Worm (Caenorhabditis elegans) whole organism, L2 larva: ENCODE results near the gene F54D8.10.

Experiments used
- C34F6.9 ChIP-seq: fragments of 150-350 bp; optimal IDR thresholded peaks from 2 replicates; lab custom pipeline; 2014; ENCODE audit warnings: missing biosample characterization, missing genetic modification characterization
- F13H6.1 ChIP-seq: sonication (generic microtip); optimal IDR thresholded peaks from 2 replicates; lab custom pipeline; 2016; ENCODE audit warnings: missing genetic modification characterization, missing compliant biosample characterization
- alr-1 ChIP-seq: fragments of 150-350 bp; optimal IDR thresholded peaks from 2 replicates; lab custom pipeline; 2014; ENCODE audit warnings: missing biosample characterization, missing genetic modification characterization
- aly-2 ChIP-seq: fragments of 150-350 bp; optimal IDR thresholded peaks from 2 replicates; lab custom pipeline; 2014; ENCODE audit warnings: missing biosample characterization, missing genetic modification characterization
- blmp-1 ChIP-seq: sonication (generic microtip); optimal IDR thresholded peaks from 2 replicates; lab custom pipeline; 2017; ENCODE audit warnings: missing genetic modification characterization, mild to moderate bottlenecking, missing compliant biosample characterization, antibody characterized with exemption, moderate library complexity; ENCODE audit not compliant: insufficient read depth
- ceh-16 ChIP-seq: fragments of 150-350 bp; optimal IDR thresholded peaks from 2 replicates; lab custom pipeline; 2014; ENCODE audit warnings: missing biosample characterization, missing genetic modification characterization
- ceh-82 ChIP-seq: fragments of 150-350 bp; optimal IDR thresholded peaks from 2 replicates; lab custom pipeline; 2014; ENCODE audit warnings: missing biosample characterization, missing genetic modification characterization
- crh-2 ChIP-seq: sonication (generic microtip); optimal IDR thresholded peaks from 2 replicates; lab custom pipeline; 2017; ENCODE audit warnings: missing biosample characterization, missing genetic modification characterization
- dmd-4 ChIP-seq: sonication (generic microtip); optimal IDR thresholded peaks from 2 replicates; lab custom pipeline; 2017; ENCODE audit warnings: missing biosample characterization, missing genetic modification characterization
- egl-27 ChIP-seq: sonication (generic microtip); optimal IDR thresholded peaks from 3 replicates; lab custom pipeline; 2017; ENCODE audit warnings: missing biosample characterization, missing genetic modification reagents, missing genetic modification characterization
- elt-1 ChIP-seq: fragments of 150-350 bp; optimal IDR thresholded peaks from 2 replicates; lab custom pipeline; 2014; ENCODE audit warnings: missing biosample characterization, missing genetic modification characterization
- elt-3 ChIP-seq: sonication (generic microtip); optimal IDR thresholded peaks from 2 replicates; lab custom pipeline; 2017; ENCODE audit warnings: missing biosample characterization, missing genetic modification characterization
- fos-1 ChIP-seq: fragments of 150-350 bp; optimal IDR thresholded peaks from 2 replicates; lab custom pipeline; 2014; ENCODE audit warnings: missing biosample characterization, missing genetic modification characterization
- lin-11 ChIP-seq: fragments of 150-350 bp; sonication (generic microtip); optimal IDR thresholded peaks from 2 replicates; lab custom pipeline; 2014; ENCODE audit warnings: missing biosample characterization, missing genetic modification characterization, inconsistent platforms, mixed read lengths
- lin-13 ChIP-seq: fragments of 150-350 bp; optimal IDR thresholded peaks from 2 replicates; lab custom pipeline; 2014; ENCODE audit warnings: missing biosample characterization, missing genetic modification reagents, missing genetic modification characterization
- lin-39 ChIP-seq: fragments of 150-350 bp; optimal IDR thresholded peaks from 2 replicates; lab custom pipeline; 2014; ENCODE audit warnings: missing biosample characterization, missing genetic modification reagents, missing genetic modification characterization
- lsy-2 ChIP-seq, 2 experiments: fragments of 150-350 bp in 1 of 2; sonication (generic microtip) in 1 of 2; optimal IDR thresholded peaks; 2 replicates each; lab custom pipeline; 2014 to 2017; ENCODE audit warnings: missing biosample characterization in 2 of 2, missing genetic modification characterization in 2 of 2
- mab-5 ChIP-seq: fragments of 150-350 bp; optimal IDR thresholded peaks from 2 replicates; lab custom pipeline; 2014; ENCODE audit warnings: missing biosample characterization, missing genetic modification characterization
- mbf-1 ChIP-seq: sonication (generic microtip); optimal IDR thresholded peaks from 2 replicates; lab custom pipeline; 2017; ENCODE audit warnings: missing biosample characterization, missing genetic modification characterization
- mdl-1 ChIP-seq, 2 experiments: fragments of 150-350 bp in 1 of 2; sonication (generic microtip) in 1 of 2; optimal IDR thresholded peaks; 2 replicates each; lab custom pipeline; 2017; ENCODE audit warnings: missing biosample characterization in 2 of 2, missing genetic modification characterization in 2 of 2
- nhr-10 ChIP-seq: sonication (generic microtip); optimal IDR thresholded peaks from 2 replicates; lab custom pipeline; 2017; ENCODE audit warnings: missing biosample characterization, missing genetic modification characterization
- nhr-11 ChIP-seq: fragments of 150-350 bp; optimal IDR thresholded peaks from 2 replicates; lab custom pipeline; 2014; ENCODE audit warnings: missing biosample characterization, missing genetic modification characterization
- nhr-129 ChIP-seq: fragments of 150-350 bp; optimal IDR thresholded peaks from 2 replicates; lab custom pipeline; 2014; ENCODE audit warnings: missing biosample characterization, missing genetic modification characterization
- nhr-237 ChIP-seq: fragments of 150-350 bp; optimal IDR thresholded peaks from 2 replicates; lab custom pipeline; 2014; ENCODE audit warnings: missing biosample characterization, missing genetic modification characterization
- nhr-25 ChIP-seq: fragments of 150-350 bp; sonication (generic microtip); optimal IDR thresholded peaks from 3 replicates; lab custom pipeline; 2014; ENCODE audit warnings: missing biosample characterization, missing genetic modification characterization
- nhr-6 ChIP-seq: fragments of 150-350 bp; optimal IDR thresholded peaks from 2 replicates; lab custom pipeline; 2014; ENCODE audit warnings: missing biosample characterization, missing genetic modification characterization
- nhr-77 ChIP-seq: fragments of 150-350 bp; optimal IDR thresholded peaks from 2 replicates; lab custom pipeline; 2014; ENCODE audit warnings: missing biosample characterization, missing genetic modification characterization
- peb-1 ChIP-seq: fragments of 150-350 bp; optimal IDR thresholded peaks from 2 replicates; lab custom pipeline; 2014; ENCODE audit warnings: missing biosample characterization, missing genetic modification characterization
- sma-9 ChIP-seq, 2 experiments: fragments of 150-350 bp in 1 of 2; sonication (generic microtip) in 1 of 2; optimal IDR thresholded peaks; 2 replicates each; lab custom pipeline; 2014 to 2016; ENCODE audit warnings: missing genetic modification characterization in 2 of 2, mild to moderate bottlenecking in 1 of 2, missing biosample characterization in 1 of 2, missing compliant biosample characterization in 1 of 2, missing genetic modification reagents in 1 of 2, moderate library complexity in 1 of 2
- snpc-4 ChIP-seq: fragments of 150-350 bp; optimal IDR thresholded peaks from 2 replicates; lab custom pipeline; 2014; ENCODE audit warnings: missing biosample characterization, missing genetic modification characterization
- unc-55 ChIP-seq: fragments of 150-350 bp; sonication (generic microtip); optimal IDR thresholded peaks from 3 replicates; lab custom pipeline; 2014; ENCODE audit warnings: missing biosample characterization, missing genetic modification reagents, missing genetic modification characterization
- unc-62 ChIP-seq: fragments of 150-350 bp; optimal IDR thresholded peaks from 2 replicates; lab custom pipeline; 2014; ENCODE audit warnings: missing biosample characterization, missing genetic modification reagents, missing genetic modification characterization
- zag-1 ChIP-seq: fragments of 150-350 bp; optimal IDR thresholded peaks from 2 replicates; lab custom pipeline; 2014; ENCODE audit warnings: missing biosample characterization, missing genetic modification characterization
- ztf-1 ChIP-seq: fragments of 200-800 bp; sonication (Bioruptor generic); conservative IDR thresholded peaks from 2 replicates; pipeline ENCODE4 v1.3.6; 2022; ENCODE audit warnings: missing genetic modification characterization, missing compliant biosample characterization
- ztf-4 ChIP-seq: fragments of 150-350 bp; optimal IDR thresholded peaks from 2 replicates; lab custom pipeline; 2014; ENCODE audit warnings: missing biosample characterization, missing genetic modification characterization

The F54D8.10 gene

DNA sequence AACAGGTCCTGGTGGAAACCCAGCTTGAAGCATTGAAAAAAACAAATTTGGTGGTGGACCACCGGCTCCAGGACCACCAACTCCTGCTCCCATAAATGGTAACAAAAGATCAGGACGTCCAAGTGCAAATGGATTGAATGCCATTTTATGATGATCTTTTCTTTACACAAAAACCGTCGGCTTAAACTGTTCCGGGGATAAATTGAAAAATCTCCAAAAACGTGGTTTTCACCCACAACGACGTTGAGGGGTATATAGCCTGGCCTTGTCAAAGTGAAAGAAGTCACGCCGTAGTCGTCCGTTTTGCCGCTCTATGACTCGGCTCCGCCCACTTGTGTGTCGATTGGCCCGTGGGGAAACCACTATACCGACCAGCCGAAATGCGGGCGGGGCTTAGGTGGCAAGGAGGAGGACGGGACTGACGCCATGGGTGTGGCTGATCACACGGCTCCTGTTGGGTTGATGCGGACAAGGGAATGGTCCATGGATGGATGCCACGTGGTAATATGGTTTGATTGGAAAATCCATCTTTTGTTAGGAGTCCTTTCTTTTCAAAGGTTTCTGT lies 41.5 kb downstream of the F54D8.10 start, which contains the start of gene tbx-2:
TSS of gene tbx-2 (minus strand) at position 264 of the 565 bp plus-strand sequence.
- TF ChIP-seq lsy-2 (tag; optimal IDR thresholded peaks at IDR 0.05; lab: Kevin White, UChicago) (peak in 1 of 2 experiments; percentile 46), elt-1 (tag; lab: Kevin White, UChicago) (no peak), unc-55 (no peak), ceh-82 (tag; lab: Kevin White, UChicago) (no peak), egl-27 (tag; lab: Kevin White, UChicago) (no peak), nhr-11 (tag; lab: Kevin White, UChicago) (no peak), lin-11 (tag; lab: Kevin White, UChicago) (no peak)

DNA sequence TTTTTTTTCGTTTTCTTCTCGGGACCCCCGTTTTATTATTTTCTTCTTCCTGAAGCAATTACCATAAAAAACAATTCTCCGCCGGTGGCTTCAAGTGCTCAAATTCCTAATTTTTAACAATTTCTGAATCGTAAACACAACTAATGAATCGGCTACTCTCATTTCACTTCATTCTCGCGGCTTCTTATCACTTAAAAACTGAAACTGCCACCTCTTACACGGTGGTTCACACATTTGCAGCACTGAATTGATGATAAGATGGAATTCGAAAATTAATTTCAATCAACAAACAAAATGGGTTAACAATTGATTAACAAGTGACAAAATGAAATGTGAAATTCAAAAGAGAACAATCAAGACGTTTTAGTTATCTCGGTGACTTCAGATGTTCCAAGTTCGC lies 42.5 kb downstream of the F54D8.10 start:
- TF ChIP-seq crh-2 (tag; lab: Kevin White, UChicago) (peak; percentile 63), ztf-1 (GFP tag; lab: Robert Waterston, UW) (no peak), fos-1 (peak; percentile 58)
- TF ChIP-seq, all 48 proteins: peak for 2

DNA sequence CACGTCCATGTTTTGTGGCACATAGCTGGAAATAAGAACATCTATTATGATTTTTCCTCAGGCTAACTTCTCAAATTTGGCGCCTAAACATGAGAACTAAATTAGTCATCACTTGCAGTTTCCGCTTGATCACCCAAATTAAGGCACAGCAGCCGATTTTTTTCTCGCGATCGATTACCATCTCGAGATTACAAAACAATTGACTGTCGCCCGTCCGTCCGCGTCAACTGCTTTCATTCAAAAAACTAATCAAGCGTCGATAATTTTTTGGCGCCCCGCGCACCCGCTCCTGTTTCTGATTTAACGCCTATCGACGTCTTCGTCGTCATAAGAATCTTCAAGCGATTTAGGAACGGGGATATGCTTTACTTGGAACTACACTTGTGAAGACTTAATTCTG lies 43.1 kb downstream of the F54D8.10 start:
- TF ChIP-seq peb-1 (tag; lab: Kevin White, UChicago) (no peak), alr-1 (tag; lab: Kevin White, UChicago) (no peak), nhr-10 (tag; lab: Kevin White, UChicago) (no peak), blmp-1 (tag; lab: Kevin White, UChicago) (no peak), aly-2 (tag; lab: Kevin White, UChicago) (no peak), mbf-1 (tag; lab: Kevin White, UChicago) (no peak)
- TF ChIP-seq, all 48 proteins: peak for 0

DNA sequence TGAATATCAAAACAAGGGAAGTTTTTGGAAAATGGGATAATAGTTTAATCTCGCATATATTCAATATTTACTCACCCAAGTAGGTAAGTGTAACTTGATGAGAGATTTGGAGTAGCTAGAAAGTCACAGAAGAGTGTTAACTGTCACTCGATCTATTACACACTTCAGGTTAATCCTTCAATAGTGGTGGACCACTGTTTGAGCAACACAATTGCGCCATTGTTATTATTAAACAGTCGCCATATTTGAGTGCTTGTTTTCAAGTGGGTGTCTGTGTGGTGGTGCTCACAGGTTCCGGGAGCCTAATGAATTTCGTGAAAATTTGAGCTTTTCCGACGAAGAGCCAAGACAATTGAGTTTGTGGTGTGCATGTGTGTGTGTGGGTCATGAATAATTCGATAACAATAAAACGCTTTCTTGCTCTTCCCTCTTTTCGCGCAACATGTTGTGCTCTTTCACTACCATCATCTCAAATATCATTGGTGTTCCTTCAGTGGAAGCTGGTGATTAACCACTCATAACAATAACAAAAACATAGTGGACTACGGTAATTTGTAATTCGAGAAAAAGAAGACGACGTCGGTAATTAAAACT lies 44.4 kb downstream of the F54D8.10 start:
- no peak for TF ChIP-seq elt-3 (tag; lab: Kevin White, UChicago)
- no peak for TF ChIP-seq unc-62 (GFP tag; lab: Kevin White, UChicago)
- TF ChIP-seq ceh-16, result no peak
- no peak for TF ChIP-seq mab-5
- TF ChIP-seq lsy-2 (tag; optimal IDR thresholded peaks at IDR 0.05; lab: Kevin White, UChicago), result no peak
- no peak for TF ChIP-seq elt-1 (tag; lab: Kevin White, UChicago)
- TF ChIP-seq lin-11 (tag; lab: Kevin White, UChicago), result no peak
- no peak for TF ChIP-seq nhr-129 (tag; lab: Kevin White, UChicago)
- no peak for TF ChIP-seq nhr-237 (tag; lab: Kevin White, UChicago)
- TF ChIP-seq nhr-77 (tag; lab: Kevin White, UChicago), result no peak
- TF ChIP-seq alr-1 (tag; lab: Kevin White, UChicago), result no peak
- TF ChIP-seq mbf-1 (tag; lab: Kevin White, UChicago), result no peak
- no peak for TF ChIP-seq ceh-82 (tag; lab: Kevin White, UChicago)
- no peak for TF ChIP-seq zag-1 (tag; lab: Kevin White, UChicago)
- no peak for TF ChIP-seq blmp-1 (tag; lab: Kevin White, UChicago)
- TF ChIP-seq F13H6.1 (tag; lab: Kevin White, UChicago), result no peak
- TF ChIP-seq lin-13 (GFP tag; lab: Kevin White, UChicago), result no peak
- no peak for TF ChIP-seq egl-27 (tag; lab: Kevin White, UChicago)
- TF ChIP-seq fos-1, result no peak

DNA sequence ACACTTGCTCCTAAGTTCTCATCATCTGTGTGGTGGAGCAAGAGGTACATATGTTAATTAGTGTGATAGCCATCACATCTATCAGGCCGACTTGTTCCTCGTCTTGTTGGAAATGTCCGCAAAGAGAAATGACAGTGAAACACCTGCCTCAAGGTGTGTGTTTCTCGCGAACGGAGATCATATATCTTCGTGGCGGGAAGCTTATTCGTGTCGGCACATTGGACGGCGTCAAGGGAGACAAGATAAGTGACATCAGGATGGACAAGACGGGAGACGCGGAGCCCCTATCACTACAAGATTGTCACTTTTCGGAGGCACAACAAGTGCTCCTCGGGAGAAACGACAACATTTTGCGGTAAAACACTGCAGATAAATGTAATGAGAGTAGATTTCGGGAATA lies 45.2 kb downstream of the F54D8.10 start:
- TF ChIP-seq nhr-25 (tag; lab: Kevin White, UChicago) (no peak), lin-39 (no peak), F13H6.1 (tag; lab: Kevin White, UChicago) (no peak), unc-55 (no peak), snpc-4 (tag; lab: Kevin White, UChicago) (no peak), alr-1 (tag; lab: Kevin White, UChicago) (no peak), lin-11 (tag; lab: Kevin White, UChicago) (no peak), nhr-6 (tag; lab: Kevin White, UChicago) (no peak), dmd-4 (no peak), ztf-4 (tag; lab: Kevin White, UChicago) (no peak), peb-1 (tag; lab: Kevin White, UChicago) (no peak), aly-2 (tag; lab: Kevin White, UChicago) (no peak), nhr-10 (tag; lab: Kevin White, UChicago) (no peak), sma-9 (GFP tag; optimal IDR thresholded peaks at IDR 0.05; lab: Kevin White, UChicago) (no peak), sma-9 (tag; optimal IDR thresholded peaks at IDR 0.05; lab: Kevin White, UChicago) (no peak), C34F6.9 (tag; lab: Kevin White, UChicago) (no peak), lin-13 (GFP tag; lab: Kevin White, UChicago) (no peak), mbf-1 (tag; lab: Kevin White, UChicago) (no peak), elt-1 (tag; lab: Kevin White, UChicago) (no peak), unc-62 (GFP tag; lab: Kevin White, UChicago) (no peak), mdl-1 (tag; optimal IDR thresholded peaks at IDR 0.05; lab: Kevin White, UChicago) (no peak)
